Worm (Caenorhabditis elegans) whole organism, L4/young adult: Measurements from ENCODE around the gene bcf-1.

Source experiments
- W03F9.2 ChIP-seq: fragments of 150-350 bp; optimal IDR thresholded peaks from 2 replicates; lab custom pipeline; 2014; ENCODE audit warnings: missing biosample characterization, missing genetic modification characterization
- dao-5 ChIP-seq: sonication (generic microtip); optimal IDR thresholded peaks from 2 replicates; lab custom pipeline; 2016; ENCODE audit warnings: missing genotype, missing genetic modification characterization, moderate library complexity, missing compliant biosample characterization
- him-1 ChIP-seq: sonication (generic microtip); optimal IDR thresholded peaks from 2 replicates; lab custom pipeline; 2016; ENCODE audit warnings: missing genotype, missing genetic modification reagents, missing genetic modification characterization, missing compliant biosample characterization

ce11 chrV:6426843-6427242, 18.3 kb upstream of the bcf-1 start, which contains the start of gene atp-4:
- TF ChIP-seq dao-5 (tag; lab: Kevin White, UChicago) (no peak), him-1 (tag; lab: Kevin White, UChicago) (no peak), W03F9.2 (tag; lab: Kevin White, UChicago) (no peak)
